Fruit fly (Drosophila melanogaster): ENCODE data around the gene CG34238.

The CG34238 gene

DNA sequence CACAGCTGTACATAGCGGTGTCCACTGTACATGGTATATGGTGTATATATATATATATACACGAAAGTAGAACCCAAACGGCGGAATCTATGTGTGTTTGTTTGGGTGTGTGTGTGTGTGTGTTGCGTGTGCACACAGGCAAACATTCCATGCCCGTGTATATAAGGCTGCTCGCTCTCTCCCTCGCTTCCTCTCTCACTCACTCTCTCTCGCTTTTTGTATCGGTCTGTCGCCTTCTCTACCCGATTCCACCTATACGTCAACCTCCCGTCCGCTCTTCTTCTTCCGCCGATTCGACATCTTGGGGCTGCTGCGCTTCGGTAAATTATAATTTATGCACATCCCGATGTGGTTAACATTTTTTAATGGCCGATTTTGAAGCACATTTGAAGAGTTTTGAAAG, 47.8 kb downstream of the CG34238 start (continued):
- TF ChIP-seq jim (GFP tag; optimal IDR thresholded peaks at IDR 0.05): no peak
- no peak for TF ChIP-seq Mio (GFP tag; optimal IDR thresholded peaks at IDR 0.05)
- TF ChIP-seq pan (optimal IDR thresholded peaks at IDR 0.05): no peak

dm6 chr3L:10674940-10675339, 48.6 kb downstream of the CG34238 start:
- TF ChIP-seq Hr78 (GFP tag; optimal IDR thresholded peaks at IDR 0.05): no peak
- TF ChIP-seq Mio (GFP tag; optimal IDR thresholded peaks at IDR 0.05): no peak
- no peak for TF ChIP-seq usp (GFP tag; optimal IDR thresholded peaks at IDR 0.05)
- no peak for TF ChIP-seq sv (GFP tag; optimal IDR thresholded peaks at IDR 0.05)
- no peak for TF ChIP-seq foxo (GFP tag; optimal IDR thresholded peaks at IDR 0.05)
- no peak for TF ChIP-seq psq (GFP tag; optimal IDR thresholded peaks at IDR 0.05)
- TF ChIP-seq Abd-B (GFP tag; optimal IDR thresholded peaks at IDR 0.05): no peak
- TF ChIP-seq fru (GFP tag; optimal IDR thresholded peaks at IDR 0.05): no peak
- TF ChIP-seq OdsH (GFP tag; optimal IDR thresholded peaks at IDR 0.05): no peak
- TF ChIP-seq Hnf4 (GFP tag; optimal IDR thresholded peaks at IDR 0.05): no peak
- TF ChIP-seq tai (GFP tag; optimal IDR thresholded peaks at IDR 0.05): no peak
- no peak for TF ChIP-seq Jra (GFP tag; optimal IDR thresholded peaks at IDR 0.05)

- TF ChIP-seq jim (GFP tag; optimal IDR thresholded peaks at IDR 0.05): peak; percentile 49
- no peak for TF ChIP-seq Myc (optimal IDR thresholded peaks at IDR 0.05)
- TF ChIP-seq Sp1 (GFP tag; optimal IDR thresholded peaks at IDR 0.05): peak; percentile 74
- peak; percentile 64 for TF ChIP-seq sage (GFP tag; optimal IDR thresholded peaks at IDR 0.05)
- peak; percentile 53 for TF ChIP-seq Rel (GFP tag; optimal IDR thresholded peaks at IDR 0.05)
- TF ChIP-seq Rel (tag; optimal IDR thresholded peaks at IDR 0.05): peak; percentile 45
- TF ChIP-seq rgr (GFP tag; optimal IDR thresholded peaks at IDR 0.05): peak; percentile 14
- peak; percentile 5 for TF ChIP-seq HLH106 (tag; optimal IDR thresholded peaks at IDR 0.05)
- TF ChIP-seq Vsx2 (GFP tag; optimal IDR thresholded peaks at IDR 0.05; ENCODE audit: partially characterized antibody): no peak
- TF ChIP-seq lola (GFP tag; optimal IDR thresholded peaks at IDR 0.05): no peak
- TF ChIP-seq Jra (GFP tag; optimal IDR thresholded peaks at IDR 0.05): no peak
- TF ChIP-seq Dfd (GFP tag; optimal IDR thresholded peaks at IDR 0.05): no peak
- no peak for TF ChIP-seq woc (GFP tag; optimal IDR thresholded peaks at IDR 0.05)
- TF ChIP-seq h (GFP tag; optimal IDR thresholded peaks at IDR 0.05): no peak
- TF ChIP-seq psq (GFP tag; optimal IDR thresholded peaks at IDR 0.05): peak; percentile 23
- peak; percentile 49 for TF ChIP-seq brk (GFP tag; optimal IDR thresholded peaks at IDR 0.05)
Observed at dm6 chr3L:10675635-10676393, 49.5 kb downstream of the CG34238 start.

Data from whole organism, wandering third instar larva.